Fruit fly (Drosophila melanogaster): ENCODE measurements around the gene Dip-C.

The Dip-C gene

dm6 chr3R:12408160-12408559 is 5.4 kb downstream of the Dip-C start, which contains the start of gene CG5196 (continued):
- TF ChIP-seq CG1529 (GFP tag; optimal IDR thresholded peaks at IDR 0.05), result no peak
- no peak for TF ChIP-seq CG10274 (GFP tag; optimal IDR thresholded peaks at IDR 0.05)
- TF ChIP-seq Sox102F (GFP tag; optimal IDR thresholded peaks at IDR 0.05), result no peak
- TF ChIP-seq CG34224 (GFP tag; IDR thresholded peaks at IDR 0.05; ENCODE audit: partially characterized antibody), result peak; percentile 81
- peak; percentile 40 for TF ChIP-seq PHDP (tag; optimal IDR thresholded peaks at IDR 0.05)
- no peak for TF ChIP-seq crc (GFP tag; optimal IDR thresholded peaks at IDR 0.05)
- no peak for TF ChIP-seq CG15601 (tag; optimal IDR thresholded peaks at IDR 0.05)
- TF ChIP-seq caup (GFP tag; optimal IDR thresholded peaks at IDR 0.05; ENCODE audit: severe bottlenecking), result peak; percentile 18
- TF ChIP-seq CG2678 (tag; optimal IDR thresholded peaks at IDR 0.05), result no peak
- no peak for TF ChIP-seq gcm2 (GFP tag; optimal IDR thresholded peaks at IDR 0.05)
- TF ChIP-seq scrt (GFP tag; optimal IDR thresholded peaks at IDR 0.05), result no peak
- no peak for TF ChIP-seq CG8478 (optimal IDR thresholded peaks at IDR 0.05)
- no peak for TF ChIP-seq ssp (GFP tag; IDR thresholded peaks at IDR 0.05)
- no peak for TF ChIP-seq CG4282 (GFP tag; optimal IDR thresholded peaks at IDR 0.05)
- TF ChIP-seq sqz (GFP tag; optimal IDR thresholded peaks at IDR 0.05), result no peak
- no peak for TF ChIP-seq Asciz (GFP tag; optimal IDR thresholded peaks at IDR 0.05)
- peak; percentile 75 for TF ChIP-seq gfzf (GFP tag; optimal IDR thresholded peaks at IDR 0.05)
- TF ChIP-seq dati (GFP tag; IDR thresholded peaks at IDR 0.05), result no peak
- TF ChIP-seq gem (tag; optimal IDR thresholded peaks at IDR 0.05), result no peak
- TF ChIP-seq ranshi (GFP tag; IDR thresholded peaks at IDR 0.05), result no peak
- no peak for TF ChIP-seq D (optimal IDR thresholded peaks at IDR 0.05)
- no peak for TF ChIP-seq D (GFP tag; optimal IDR thresholded peaks at IDR 0.05)
- TF ChIP-seq ken (GFP tag; IDR thresholded peaks at IDR 0.05), result no peak
- TF ChIP-seq CG31365 (tag; optimal IDR thresholded peaks at IDR 0.05), result no peak
- no peak for TF ChIP-seq Antp (GFP tag; optimal IDR thresholded peaks at IDR 0.05)
- TF ChIP-seq CG31441 (GFP tag; IDR thresholded peaks at IDR 0.05), result no peak; the same call in 1 of the 2 replicates
- no peak for TF ChIP-seq Aef1 (GFP tag; IDR thresholded peaks at IDR 0.05)
- TF ChIP-seq H15 (GFP tag; IDR thresholded peaks at IDR 0.05), result no peak
- peak; percentile 51; the same call in 1 of the 2 replicates for TF ChIP-seq inv (GFP tag; IDR thresholded peaks at IDR 0.05; ENCODE audit: partially characterized antibody)
- TF ChIP-seq CG30431 (GFP tag; optimal IDR thresholded peaks at IDR 0.05), result no peak
- TF ChIP-seq Mad (GFP tag; optimal IDR thresholded peaks at IDR 0.05), result no peak
- no peak for TF ChIP-seq pnt (GFP tag; optimal IDR thresholded peaks at IDR 0.05)
- TF ChIP-seq dpn (GFP tag; optimal IDR thresholded peaks at IDR 0.05), result no peak
- TF ChIP-seq CG8089 (GFP tag; optimal IDR thresholded peaks at IDR 0.05), result no peak
- TF ChIP-seq Hey (tag; optimal IDR thresholded peaks at IDR 0.05), result no peak
- no peak for TF ChIP-seq CG12155 (GFP tag; optimal IDR thresholded peaks at IDR 0.05)
- no peak for TF ChIP-seq btn (GFP tag; optimal IDR thresholded peaks at IDR 0.05)
- no peak for TF ChIP-seq nau (GFP tag; optimal IDR thresholded peaks at IDR 0.05)
- TF ChIP-seq Doc3 (GFP tag; IDR thresholded peaks at IDR 0.05; ENCODE audit: partially characterized antibody), result peak; percentile 49; the same call in 2 of the 3 replicates
- TF ChIP-seq Blimp-1 (GFP tag; optimal IDR thresholded peaks at IDR 0.05), result no peak
- TF ChIP-seq CG32772 (GFP tag; IDR thresholded peaks at IDR 0.05), result no peak
- peak; percentile 51 for TF ChIP-seq CG13894 (tag; optimal IDR thresholded peaks at IDR 0.05)
- TF ChIP-seq CG15269 (tag; optimal IDR thresholded peaks at IDR 0.05), result no peak
- no peak for TF ChIP-seq bsh (GFP tag; optimal IDR thresholded peaks at IDR 0.05)
- peak; percentile 33 for TF ChIP-seq nerfin-1 (tag; optimal IDR thresholded peaks at IDR 0.05)
- peak; percentile 26; the same call in 1 of the 2 replicates for TF ChIP-seq Rfx (GFP tag; IDR thresholded peaks at IDR 0.05)
- TF ChIP-seq CkIIα-i1 (GFP tag; IDR thresholded peaks at IDR 0.05), result no peak
- TF ChIP-seq fd102C (GFP tag; optimal IDR thresholded peaks at IDR 0.05), result no peak
- no peak for TF ChIP-seq pita (GFP tag; optimal IDR thresholded peaks at IDR 0.05)
- TF ChIP-seq pfk (GFP tag; optimal IDR thresholded peaks at IDR 0.05), result no peak
- no peak for TF ChIP-seq Hr51 (GFP tag; optimal IDR thresholded peaks at IDR 0.05)
